Worm (Caenorhabditis elegans) whole organism, young adult: ENCODE results near the gene fbxa-113.
A peak's percentile ranks its signal among the peaks of the same experiment; 100 is the strongest.

Source experiments
- B0019.2 ChIP-seq: fragments of 200-800 bp; sonication (Bioruptor generic); conservative IDR thresholded peaks from 2 replicates; pipeline ENCODE4 v1.3.6; 2022; ENCODE audit warnings: missing genetic modification reagents, missing genetic modification characterization, missing compliant biosample characterization
- B0035.1 ChIP-seq: sonication (generic microtip); optimal IDR thresholded peaks from 2 replicates; lab custom pipeline; 2016; ENCODE audit warnings: missing genetic modification characterization, mild to moderate bottlenecking, missing compliant biosample characterization, missing genotype, missing genetic modification reagents
- B0336.3 ChIP-seq: fragments of 200-800 bp; sonication (Bioruptor generic); IDR thresholded peaks from 2 replicates; pipeline ENCODE4 v1.3.6; 2022; ENCODE audit warnings: missing genetic modification characterization, missing compliant biosample characterization
- D2030.7 ChIP-seq: fragments of 200-800 bp; sonication (Bioruptor generic); IDR thresholded peaks from 2 replicates; pipeline ENCODE4 v1.3.6; 2022; ENCODE audit warnings: missing genetic modification reagents, missing genetic modification characterization, missing compliant biosample characterization
- F57C9.4 ChIP-seq: sonication (generic microtip); optimal IDR thresholded peaks from 2 replicates; lab custom pipeline; 2017; ENCODE audit warnings: mild to moderate bottlenecking, missing genetic modification characterization, missing compliant biosample characterization
- K12H6.12 ChIP-seq: fragments of 200-800 bp; sonication (Bioruptor generic); optimal IDR thresholded peaks from 2 replicates; lab custom pipeline; 2018; ENCODE audit warnings: mild to moderate bottlenecking, missing genetic modification characterization, missing compliant biosample characterization
- T26A5.8 ChIP-seq: sonication (generic microtip); optimal IDR thresholded peaks from 2 replicates; lab custom pipeline; 2016; ENCODE audit warnings: missing genetic modification characterization, missing compliant biosample characterization
- Y53G8AR.9 ChIP-seq: fragments of 200-800 bp; sonication (Bioruptor generic); conservative IDR thresholded peaks from 2 replicates; pipeline ENCODE4 v1.3.6; 2022; ENCODE audit warnings: missing genetic modification reagents, missing genetic modification characterization, missing compliant biosample characterization
- Y56A3A.18 ChIP-seq: fragments of 200-800 bp; sonication (Bioruptor generic); IDR thresholded peaks from 2 replicates; pipeline ENCODE4 v1.3.6; 2022; ENCODE audit warnings: missing genetic modification reagents, missing genetic modification characterization, missing compliant biosample characterization
- Y67H2A.10 ChIP-seq: fragments of 200-800 bp; sonication (Bioruptor generic); conservative IDR thresholded peaks from 2 replicates; pipeline ENCODE4 v1.3.6; 2022; ENCODE audit warnings: missing genetic modification reagents, missing genetic modification characterization, missing compliant biosample characterization
- aptf-3 ChIP-seq: fragments of 200-800 bp; sonication (Bioruptor generic); IDR thresholded peaks from 2 replicates; pipeline ENCODE4 v1.3.6; 2022; ENCODE audit warnings: missing genetic modification characterization, missing compliant biosample characterization
- attf-6 ChIP-seq: fragments of 200-800 bp; sonication (Bioruptor generic); IDR thresholded peaks from 2 replicates; pipeline ENCODE4 v1.3.6; 2022; ENCODE audit warnings: missing genetic modification reagents, missing genetic modification characterization, missing compliant biosample characterization
- bed-1 ChIP-seq: fragments of 200-800 bp; sonication (Bioruptor generic); IDR thresholded peaks from 2 replicates; pipeline ENCODE4 v1.3.6; 2022; ENCODE audit warnings: missing genetic modification reagents, missing genetic modification characterization, missing compliant biosample characterization
- ceh-91 ChIP-seq: fragments of 200-800 bp; sonication (Bioruptor generic); IDR thresholded peaks from 2 replicates; pipeline ENCODE4 v1.3.6; 2022; ENCODE audit warnings: missing genetic modification reagents, missing genetic modification characterization, missing compliant biosample characterization
- die-1 ChIP-seq: sonication (generic microtip); optimal IDR thresholded peaks from 2 replicates; lab custom pipeline; 2016; ENCODE audit warnings: missing genotype, mild to moderate bottlenecking, missing genetic modification characterization, missing compliant biosample characterization
- dpff-1 ChIP-seq: sonication (generic microtip); optimal IDR thresholded peaks from 2 replicates; lab custom pipeline; 2017; ENCODE audit warnings: mild to moderate bottlenecking, missing genetic modification characterization, missing compliant biosample characterization
- efl-1 ChIP-seq: fragments of 150-350 bp; optimal IDR thresholded peaks from 2 replicates; lab custom pipeline; 2014; ENCODE audit warnings: missing biosample characterization, missing genetic modification reagents, missing genetic modification characterization
- ets-4 ChIP-seq: fragments of 200-800 bp; sonication (Bioruptor generic); optimal IDR thresholded peaks from 2 replicates; lab custom pipeline; 2018; ENCODE audit warnings: mild to moderate bottlenecking, missing genetic modification characterization, missing compliant biosample characterization
- fkh-3 ChIP-seq: sonication (generic microtip); optimal IDR thresholded peaks from 2 replicates; lab custom pipeline; 2016; ENCODE audit warnings: mild to moderate bottlenecking, missing genetic modification characterization, missing compliant biosample characterization
- hmg-1.2 ChIP-seq: fragments of 200-800 bp; sonication (Bioruptor generic); IDR thresholded peaks from 2 replicates; pipeline ENCODE4 v1.3.6; 2022; ENCODE audit warnings: missing genetic modification reagents, missing genetic modification characterization, missing compliant biosample characterization
- hrde-1 ChIP-seq: sonication (generic microtip); optimal IDR thresholded peaks from 2 replicates; lab custom pipeline; 2016; ENCODE audit warnings: missing genetic modification characterization, mild to moderate bottlenecking, missing compliant biosample characterization, moderate library complexity, missing genotype, missing genetic modification reagents, borderline replicate concordance
- let-607 ChIP-seq, 2 experiments: fragments of 200-800 bp in 1 of 2; sonication (Bioruptor generic) in 1 of 2; sonication (generic microtip) in 1 of 2; optimal IDR thresholded peaks; 2 replicates each; lab custom pipeline; 2016 to 2018; ENCODE audit warnings: mild to moderate bottlenecking in 2 of 2, missing compliant biosample characterization in 2 of 2, missing genetic modification characterization in 2 of 2, moderate library complexity in 2 of 2, missing genotype in 1 of 2
- lin-35 ChIP-seq, 3 experiments: fragments of 150-350 bp in 2 of 3; sonication (generic microtip) in 1 of 3; optimal IDR thresholded peaks; 2 replicates each; lab custom pipeline; 2014 to 2018; ENCODE audit warnings: missing biosample characterization in 3 of 3, missing genetic modification characterization in 3 of 3, missing genetic modification reagents in 3 of 3
- mes-4 ChIP-seq: sonication (generic microtip); optimal IDR thresholded peaks from 2 replicates; lab custom pipeline; 2016; ENCODE audit warnings: missing genotype, missing genetic modification characterization, missing compliant biosample characterization
- nhr-80 ChIP-seq: sonication (generic microtip); optimal IDR thresholded peaks from 2 replicates; lab custom pipeline; 2016; ENCODE audit warnings: missing genetic modification characterization, missing compliant biosample characterization
- nhr-90 ChIP-seq: sonication (generic microtip); optimal IDR thresholded peaks from 2 replicates; lab custom pipeline; 2016; ENCODE audit warnings: missing genotype, mild to moderate bottlenecking, missing genetic modification characterization, missing compliant biosample characterization
- pbrm-1 ChIP-seq: fragments of 200-800 bp; sonication (Bioruptor generic); IDR thresholded peaks from 2 replicates; pipeline ENCODE4 v1.3.6; 2022; ENCODE audit warnings: missing genetic modification reagents, missing genetic modification characterization, missing compliant biosample characterization
- rcor-1 ChIP-seq: fragments of 200-800 bp; sonication (Bioruptor generic); IDR thresholded peaks from 2 replicates; pipeline ENCODE4 v1.3.6; 2022; ENCODE audit warnings: missing genetic modification reagents, missing genetic modification characterization, missing compliant biosample characterization
- rec-8 ChIP-seq, 2 experiments: sonication (generic microtip); optimal IDR thresholded peaks; 2 replicates each; lab custom pipeline; 2016; ENCODE audit warnings: mild to moderate bottlenecking in 2 of 2, missing genetic modification characterization in 2 of 2, missing genetic modification reagents in 2 of 2, missing genotype in 2 of 2, missing biosample characterization in 1 of 2, missing compliant biosample characterization in 1 of 2, moderate library complexity in 1 of 2
- sdz-38 ChIP-seq: sonication (generic microtip); optimal IDR thresholded peaks from 2 replicates; lab custom pipeline; 2016; ENCODE audit warnings: missing genotype, missing genetic modification characterization, missing compliant biosample characterization
- snpc-1.1 ChIP-seq: sonication (generic microtip); optimal IDR thresholded peaks from 2 replicates; lab custom pipeline; 2017; ENCODE audit warnings: missing genetic modification characterization, mild to moderate bottlenecking, missing compliant biosample characterization, antibody characterized with exemption, moderate library complexity, missing genotype, missing genetic modification reagents; ENCODE audit not compliant: insufficient read depth
- unc-130 ChIP-seq: sonication (generic microtip); optimal IDR thresholded peaks from 2 replicates; lab custom pipeline; 2016; ENCODE audit warnings: missing genetic modification reagents, missing genetic modification characterization, missing compliant biosample characterization
- ztf-28 ChIP-seq: fragments of 200-800 bp; sonication (Bioruptor generic); IDR thresholded peaks from 2 replicates; pipeline ENCODE4 v1.3.6; 2022; ENCODE audit warnings: missing genetic modification reagents, missing genetic modification characterization, missing compliant biosample characterization
- ztf-6 ChIP-seq: fragments of 200-800 bp; sonication (Bioruptor generic); IDR thresholded peaks from 2 replicates; pipeline ENCODE4 v1.3.6; 2022; ENCODE audit warnings: missing genetic modification reagents, missing genetic modification characterization, missing compliant biosample characterization

The fbxa-113 gene

ce11 chrV:20180819-20181218, 22.4 kb upstream of the fbxa-113 start:
- TF ChIP-seq D2030.7 (GFP tag; lab: Robert Waterston, UW) (peak; percentile 42; the same call in 1 of the 2 replicates), hmg-1.2 (GFP tag; lab: Robert Waterston, UW) (peak; percentile 96), attf-6 (GFP tag; lab: Robert Waterston, UW) (peak; percentile 22; the same call in 1 of the 2 replicates)

ce11 chrV:20182311-20182710, 20.9 kb upstream of the fbxa-113 start:
- no peak for TF ChIP-seq ceh-91 (GFP tag; lab: Robert Waterston, UW)
- TF ChIP-seq die-1 = no peak
- no peak for TF ChIP-seq unc-130 (GFP tag; lab: Kevin White, UChicago)
- TF ChIP-seq B0035.1 = no peak
- TF ChIP-seq Y67H2A.10 (GFP tag; lab: Robert Waterston, UW) = no peak
- TF ChIP-seq attf-6 (GFP tag; lab: Robert Waterston, UW) = no peak
- no peak for TF ChIP-seq mes-4 (tag; lab: Kevin White, UChicago)
- no peak for TF ChIP-seq pbrm-1 (GFP tag; lab: Robert Waterston, UW)
- no peak for TF ChIP-seq nhr-90 (tag; lab: Kevin White, UChicago)
- no peak for TF ChIP-seq dpff-1 (tag; lab: Kevin White, UChicago)
- no peak for TF ChIP-seq F57C9.4 (tag; lab: Kevin White, UChicago)
- no peak for TF ChIP-seq hrde-1 (tag; lab: Kevin White, UChicago)
- no peak for TF ChIP-seq ets-4
- TF ChIP-seq fkh-3 (tag; lab: Kevin White, UChicago) = no peak
- TF ChIP-seq rcor-1 (GFP tag; lab: Robert Waterston, UW) = no peak
- TF ChIP-seq lin-35 (GFP tag; optimal IDR thresholded peaks at IDR 0.05; lab: Kevin White, UChicago) = no peak
- TF ChIP-seq ztf-6 (GFP tag; lab: Robert Waterston, UW) = no peak
- no peak for TF ChIP-seq ztf-28 (GFP tag; lab: Robert Waterston, UW)
- TF ChIP-seq sdz-38 (tag; lab: Kevin White, UChicago) = no peak
- no peak for TF ChIP-seq snpc-1.1 (tag; lab: Kevin White, UChicago)

DNA sequence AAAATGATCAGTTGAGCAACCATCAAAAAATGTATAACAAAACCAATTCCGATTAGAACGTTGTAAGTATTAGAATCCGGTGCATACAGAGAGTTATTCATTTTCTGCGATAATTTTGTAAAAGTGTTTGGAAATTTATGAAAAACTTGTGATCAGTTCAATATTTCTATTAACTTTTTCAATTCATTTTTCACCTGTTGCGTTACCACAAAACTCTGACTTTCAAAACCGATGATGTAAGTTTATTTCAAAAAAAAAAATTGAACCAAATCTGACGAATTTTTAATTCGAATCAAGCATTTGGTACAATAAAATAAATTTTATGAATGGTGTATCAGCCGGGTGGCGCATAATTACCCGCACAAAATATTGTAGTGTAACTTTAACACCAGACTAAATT, 16.6 kb upstream of the fbxa-113 start, which contains the start of gene srz-16:
srz-16 (minus strand) TSS at position 101 of the 400 bp plus-strand sequence.
- TF ChIP-seq Y56A3A.18 (GFP tag; lab: Robert Waterston, UW) (no peak), Y53G8AR.9 (GFP tag; lab: Robert Waterston, UW) (no peak), nhr-80 (tag; lab: Kevin White, UChicago) (no peak), let-607 (tag; optimal IDR thresholded peaks at IDR 0.05; lab: Kevin White, UChicago) (no peak), aptf-3 (GFP tag; lab: Robert Waterston, UW) (no peak), rec-8 (tag; optimal IDR thresholded peaks at IDR 0.05; lab: Kevin White, UChicago) (no peak), T26A5.8 (tag; lab: Kevin White, UChicago) (no peak)

DNA sequence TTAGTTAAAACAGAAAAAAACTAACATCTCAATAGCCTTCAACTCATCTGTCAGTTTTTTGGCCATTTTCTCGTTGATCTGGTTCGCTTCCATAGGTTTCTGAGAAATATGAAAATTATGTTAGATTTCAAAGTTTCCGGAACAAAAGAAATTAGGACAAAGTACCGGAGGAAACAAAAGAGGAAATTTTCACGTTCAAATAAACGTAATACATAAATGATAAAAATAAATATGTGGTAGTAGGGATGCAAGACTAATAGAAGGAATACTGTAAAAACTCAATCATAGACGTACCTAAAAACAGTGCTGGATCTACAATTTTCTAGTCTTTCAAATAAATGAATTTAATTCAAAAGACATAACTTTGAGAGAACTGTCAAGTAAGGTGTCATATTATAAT, 14.4 kb upstream of the fbxa-113 start, which contains the start of gene fbxa-116:
fbxa-116 (minus strand) TSS at position 101 of the 400 bp plus-strand sequence.
- TF ChIP-seq efl-1 (GFP tag; lab: Kevin White, UChicago) = no peak
- no peak for TF ChIP-seq B0336.3
- no peak for TF ChIP-seq hmg-1.2 (GFP tag; lab: Robert Waterston, UW)
- TF ChIP-seq K12H6.12 (tag; lab: Kevin White, UChicago) = no peak
- no peak for TF ChIP-seq B0019.2
- TF ChIP-seq bed-1 = no peak
